Worm (Caenorhabditis elegans) whole organism, late embryonic: ENCODE data around the gene sru-3.

Experiments
- C08G9.2 ChIP-seq: sonication (generic microtip); optimal IDR thresholded peaks from 2 replicates; lab custom pipeline; 2016; ENCODE audit warnings: mild to moderate bottlenecking, missing genetic modification characterization, moderate library complexity, missing compliant biosample characterization
- F13H6.1 ChIP-seq: sonication (generic microtip); optimal IDR thresholded peaks from 2 replicates; lab custom pipeline; 2016; ENCODE audit warnings: missing genetic modification characterization, missing compliant biosample characterization
- K02D7.2 ChIP-seq: sonication (generic microtip); optimal IDR thresholded peaks from 2 replicates; lab custom pipeline; 2017; ENCODE audit warnings: mild to moderate bottlenecking, missing genetic modification characterization, missing compliant biosample characterization
- ceh-14 ChIP-seq: sonication (generic microtip); optimal IDR thresholded peaks from 2 replicates; lab custom pipeline; 2016; ENCODE audit warnings: missing genotype, missing genetic modification characterization, missing compliant biosample characterization
- ceh-18 ChIP-seq: sonication (generic microtip); optimal IDR thresholded peaks from 2 replicates; lab custom pipeline; 2016; ENCODE audit warnings: missing genetic modification characterization, missing compliant biosample characterization
- ceh-19 ChIP-seq: fragments of 200-800 bp; sonication (Bioruptor generic); optimal IDR thresholded peaks from 2 replicates; lab custom pipeline; 2018; ENCODE audit warnings: mild to moderate bottlenecking, missing genetic modification characterization, missing compliant biosample characterization
- ceh-30 ChIP-seq: fragments of 150-350 bp; optimal IDR thresholded peaks from 2 replicates; lab custom pipeline; 2014; ENCODE audit warnings: missing biosample characterization, missing genetic modification characterization
- ceh-31 ChIP-seq: sonication (generic microtip); optimal IDR thresholded peaks from 2 replicates; lab custom pipeline; 2016; ENCODE audit warnings: missing genetic modification characterization, missing compliant biosample characterization
- ceh-34 ChIP-seq: sonication (generic microtip); optimal IDR thresholded peaks from 2 replicates; lab custom pipeline; 2016; ENCODE audit warnings: mild to moderate bottlenecking, missing genetic modification characterization, missing compliant biosample characterization
- ceh-45 ChIP-seq: fragments of 200-800 bp; sonication (Bioruptor generic); IDR thresholded peaks from 2 replicates; pipeline ENCODE4 v1.3.6; 2022; ENCODE audit warnings: missing genetic modification reagents, missing genetic modification characterization, missing compliant biosample characterization
- ceh-9 ChIP-seq: sonication (generic microtip); optimal IDR thresholded peaks from 2 replicates; lab custom pipeline; 2016; ENCODE audit warnings: mild to moderate bottlenecking, missing genetic modification characterization, inconsistent platforms, missing compliant biosample characterization
- che-1 ChIP-seq: sonication (generic microtip); optimal IDR thresholded peaks from 2 replicates; lab custom pipeline; 2016; ENCODE audit warnings: mild to moderate bottlenecking, missing genetic modification characterization, missing compliant biosample characterization
- dmd-4 ChIP-seq: sonication (generic microtip); optimal IDR thresholded peaks from 2 replicates; lab custom pipeline; 2016; ENCODE audit warnings: borderline replicate concordance, missing genetic modification characterization, missing compliant biosample characterization
- dve-1 ChIP-seq: sonication (generic microtip); optimal IDR thresholded peaks from 2 replicates; lab custom pipeline; 2017; ENCODE audit warnings: antibody characterized with exemption, mild to moderate bottlenecking, missing genetic modification characterization, missing compliant biosample characterization
- elt-4 ChIP-seq: sonication (generic microtip); optimal IDR thresholded peaks from 2 replicates; lab custom pipeline; 2016; ENCODE audit warnings: missing genetic modification characterization, missing compliant biosample characterization
- ets-4 ChIP-seq: sonication (generic microtip); optimal IDR thresholded peaks from 2 replicates; lab custom pipeline; 2016; ENCODE audit warnings: missing genetic modification characterization, missing compliant biosample characterization
- fax-1 ChIP-seq: sonication (generic microtip); optimal IDR thresholded peaks from 2 replicates; lab custom pipeline; 2016; ENCODE audit warnings: missing genotype, missing genetic modification characterization, missing compliant biosample characterization
- hlh-13 ChIP-seq: fragments of 200-800 bp; sonication (Bioruptor generic); optimal IDR thresholded peaks from 2 replicates; lab custom pipeline; 2018; ENCODE audit warnings: mild to moderate bottlenecking, missing genetic modification characterization, missing compliant biosample characterization
- hlh-6 ChIP-seq: sonication (generic microtip); optimal IDR thresholded peaks from 2 replicates; lab custom pipeline; 2016; ENCODE audit warnings: missing genotype, missing genetic modification characterization, missing compliant biosample characterization
- hlh-8 ChIP-seq: sonication (generic microtip); optimal IDR thresholded peaks from 2 replicates; lab custom pipeline; 2016; ENCODE audit warnings: missing genotype, missing genetic modification characterization, missing compliant biosample characterization
- lim-6 ChIP-seq: sonication (generic microtip); optimal IDR thresholded peaks from 2 replicates; lab custom pipeline; 2016; ENCODE audit warnings: missing genetic modification characterization, missing compliant biosample characterization
- lin-11 ChIP-seq: fragments of 200-800 bp; sonication (Bioruptor generic); optimal IDR thresholded peaks from 2 replicates; lab custom pipeline; 2018; ENCODE audit warnings: mild to moderate bottlenecking, missing genetic modification characterization, missing compliant biosample characterization
- npax-4 ChIP-seq: sonication (generic microtip); optimal IDR thresholded peaks from 2 replicates; lab custom pipeline; 2016; ENCODE audit warnings: missing genetic modification characterization, missing compliant biosample characterization
- pag-3 ChIP-seq: sonication (generic microtip); optimal IDR thresholded peaks from 2 replicates; lab custom pipeline; 2016; ENCODE audit warnings: missing compliant biosample characterization, missing genetic modification characterization, borderline replicate concordance
- pat-9 ChIP-seq: fragments of 200-800 bp; sonication (Bioruptor generic); optimal IDR thresholded peaks from 2 replicates; lab custom pipeline; 2018; ENCODE audit warnings: mild to moderate bottlenecking, missing genetic modification characterization, moderate library complexity, missing compliant biosample characterization
- pax-1 ChIP-seq: fragments of 150-350 bp; optimal IDR thresholded peaks from 2 replicates; lab custom pipeline; 2014; ENCODE audit warnings: missing biosample characterization, missing genetic modification characterization
- rnt-1 ChIP-seq: sonication (generic microtip); optimal IDR thresholded peaks from 2 replicates; lab custom pipeline; 2016; ENCODE audit warnings: missing genetic modification characterization, missing compliant biosample characterization
- sox-2 ChIP-seq: fragments of 200-800 bp; sonication (Bioruptor generic); IDR thresholded peaks from 2 replicates; pipeline ENCODE4 v1.3.6; 2022; ENCODE audit warnings: missing genetic modification reagents, missing genetic modification characterization, missing compliant biosample characterization
- tbx-2 ChIP-seq: sonication (generic microtip); optimal IDR thresholded peaks from 2 replicates; lab custom pipeline; 2016; ENCODE audit warnings: missing genetic modification characterization, missing compliant biosample characterization
- unc-3 ChIP-seq, 2 experiments: fragments of 200-800 bp in 1 of 2; sonication (Bioruptor generic) in 1 of 2; sonication (generic microtip) in 1 of 2; conservative IDR thresholded peaks in 1 of 2; optimal IDR thresholded peaks in 1 of 2; 2 replicates each; pipeline versions ENCODE4 v1.3.6 to Lab custom; 2016 to 2022; ENCODE audit warnings: missing compliant biosample characterization in 2 of 2, missing genetic modification characterization in 2 of 2, missing genetic modification reagents in 1 of 2
- unc-42 ChIP-seq: sonication (generic microtip); optimal IDR thresholded peaks from 2 replicates; lab custom pipeline; 2016; ENCODE audit warnings: missing genotype, missing genetic modification characterization, missing compliant biosample characterization
- unc-55 ChIP-seq: sonication (generic microtip); optimal IDR thresholded peaks from 2 replicates; lab custom pipeline; 2017; ENCODE audit warnings: missing biosample characterization, missing genetic modification reagents, missing genetic modification characterization
- zip-5 ChIP-seq: sonication (generic microtip); optimal IDR thresholded peaks from 2 replicates; lab custom pipeline; 2016; ENCODE audit warnings: missing genetic modification characterization, missing compliant biosample characterization

sru-3 gene

ce11 chrIV:9496306-9496705 is at the start of gene sru-3:
TSS of gene sru-3 (plus strand) at chrIV:9496606.
- TF ChIP-seq unc-55 (GFP tag; lab: Kevin White, UChicago) (no peak), ceh-9 (no peak), ceh-31 (tag; lab: Kevin White, UChicago) (no peak), ets-4 (tag; lab: Kevin White, UChicago) (no peak), che-1 (no peak)
- TF ChIP-seq, all 69 proteins: peak for 0

- no peak for TF ChIP-seq ceh-9
- TF ChIP-seq hlh-8 (tag; lab: Kevin White, UChicago) = no peak
Measured at ce11 chrIV:9447209-9447608, 49.2 kb upstream of the sru-3 start, which contains the start of gene hsp-12.6. TSS of gene hsp-12.6 (minus strand) at chrIV:9447228.

- TF ChIP-seq dve-1 (tag; lab: Kevin White, UChicago) (no peak), ceh-31 (tag; lab: Kevin White, UChicago) (no peak), ceh-30 (tag; lab: Kevin White, UChicago) (no peak), rnt-1 (tag; lab: Kevin White, UChicago) (no peak), elt-4 (no peak), ceh-18 (tag; lab: Kevin White, UChicago) (no peak)
Measured at ce11 chrIV:9450375-9450774, 46.0 kb upstream of the sru-3 start, which contains the start of gene cpin-1. TSS of gene cpin-1 (plus strand) at chrIV:9450675.

DNA sequence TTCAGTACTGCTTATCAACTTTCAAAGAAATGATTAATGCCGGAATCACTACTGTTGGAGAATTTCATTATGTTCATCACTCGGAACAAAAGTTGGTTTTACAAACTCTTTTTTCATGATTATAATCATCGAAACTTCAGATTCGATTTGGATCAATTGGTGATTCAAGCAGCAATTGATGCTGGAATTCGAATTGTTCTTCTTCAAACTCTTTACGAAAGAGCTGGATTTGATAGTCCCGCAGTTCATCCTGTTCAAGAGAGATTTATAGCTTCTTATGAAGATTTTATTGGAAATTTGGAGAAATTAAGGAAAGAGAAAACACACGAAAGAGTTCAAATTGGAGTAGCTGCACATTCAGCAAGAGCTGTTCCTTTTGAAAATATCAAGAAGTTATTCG is 44.6 kb upstream of the sru-3 start:
- no peak for TF ChIP-seq unc-3 (GFP tag; conservative IDR thresholded peaks at IDR 0.05; lab: Robert Waterston, UW)
- no peak for TF ChIP-seq unc-3 (tag; optimal IDR thresholded peaks at IDR 0.05; lab: Kevin White, UChicago)
- no peak for TF ChIP-seq ceh-34 (tag; lab: Kevin White, UChicago)
- no peak for TF ChIP-seq sox-2 (GFP tag; lab: Robert Waterston, UW)
- no peak for TF ChIP-seq pat-9 (tag; lab: Kevin White, UChicago)
- no peak for TF ChIP-seq ceh-19 (GFP tag; lab: Kevin White, UChicago)
- TF ChIP-seq npax-4 (tag; lab: Kevin White, UChicago) = no peak
- no peak for TF ChIP-seq unc-42 (tag; lab: Kevin White, UChicago)
- no peak for TF ChIP-seq ceh-45 (GFP tag; lab: Robert Waterston, UW)
- no peak for TF ChIP-seq ceh-14 (tag; lab: Kevin White, UChicago)
- no peak for TF ChIP-seq K02D7.2 (tag; lab: Kevin White, UChicago)
- TF ChIP-seq zip-5 (tag; lab: Kevin White, UChicago) = no peak
- no peak for TF ChIP-seq fax-1
- no peak for TF ChIP-seq hlh-13
- no peak for TF ChIP-seq pag-3 (tag; lab: Kevin White, UChicago)
- no peak for TF ChIP-seq pax-1

ce11 chrIV:9457400-9457799 is 39.0 kb upstream of the sru-3 start, which contains the start of gene cutl-17:
TSS of gene cutl-17 (minus strand) at chrIV:9457500.
- no peak for TF ChIP-seq tbx-2
- no peak for TF ChIP-seq rnt-1 (tag; lab: Kevin White, UChicago)
- no peak for TF ChIP-seq dmd-4
- no peak for TF ChIP-seq ceh-19 (GFP tag; lab: Kevin White, UChicago)
- TF ChIP-seq C08G9.2 (tag; lab: Kevin White, UChicago) = no peak
- no peak for TF ChIP-seq che-1
- TF ChIP-seq hlh-6 = no peak
- TF ChIP-seq pax-1 = no peak
- TF ChIP-seq lim-6 (tag; lab: Kevin White, UChicago) = no peak
- TF ChIP-seq F13H6.1 (tag; lab: Kevin White, UChicago) = no peak
- no peak for TF ChIP-seq lin-11 (tag; lab: Kevin White, UChicago)
- TF ChIP-seq ceh-14 (tag; lab: Kevin White, UChicago) = no peak
